Worm (Caenorhabditis elegans): ENCODE data around the gene rep-1.
A peak's percentile ranks its signal among the peaks of the same experiment; 100 is the strongest.

The rep-1 gene

ce11 chrIII:1618915-1619314 is 48.8 kb downstream of the rep-1 start, which contains the start of gene Y22D7AL.10 (continued):
- TF ChIP-seq lin-26 (GFP tag; IDR thresholded peaks at IDR 0.05): peak; percentile 81
- TF ChIP-seq lsy-27 (tag; optimal IDR thresholded peaks at IDR 0.05; ENCODE audit: borderline replicate concordance, insufficient read depth): peak; percentile 48

ce11 chrIII:1619442-1619841 is 49.3 kb downstream of the rep-1 start, which contains the start of gene hsp-60:
TSS of gene hsp-60 (plus strand) at chrIII:1619742.
- TF ChIP-seq ztf-28 (GFP tag; IDR thresholded peaks at IDR 0.05) (no peak), F57A8.1 (GFP tag; optimal IDR thresholded peaks at IDR 0.05) (no peak), D2030.7 (GFP tag; IDR thresholded peaks at IDR 0.05) (no peak), bed-2 (GFP tag; IDR thresholded peaks at IDR 0.05) (no peak), ceh-91 (GFP tag; IDR thresholded peaks at IDR 0.05) (no peak), egl-44 (GFP tag; IDR thresholded peaks at IDR 0.05) (no peak), B0336.3 (GFP tag; IDR thresholded peaks at IDR 0.05) (no peak), Y56A3A.18 (GFP tag; IDR thresholded peaks at IDR 0.05) (no peak), athp-1 (tag; optimal IDR thresholded peaks at IDR 0.05) (no peak)

- TF ChIP-seq Y53F4B.3 (GFP tag; IDR thresholded peaks at IDR 0.05) (no peak), hsf-1 (GFP tag; IDR thresholded peaks at IDR 0.05) (0 out of 2 replicates have a peak, but pooled peaks have one; percentile 34), F52B5.7 (tag; optimal IDR thresholded peaks at IDR 0.05) (no peak), dox-1 (GFP tag; IDR thresholded peaks at IDR 0.05) (peak; percentile 58), zfh-2 (GFP tag; conservative IDR thresholded peaks at IDR 0.05) (0 out of 2 replicates have a peak, but pooled peaks have one; percentile 43), mcd-1 (GFP tag; IDR thresholded peaks at IDR 0.05) (0 out of 2 replicates have a peak, but pooled peaks have one; percentile 29), lin-26 (GFP tag; IDR thresholded peaks at IDR 0.05) (peak; percentile 55; the same call in 1 of the 2 replicates), madf-3 (GFP tag; IDR thresholded peaks at IDR 0.05) (0 out of 2 replicates have a peak, but pooled peaks have one; percentile 42), F39B2.1 (GFP tag; IDR thresholded peaks at IDR 0.05) (no peak), egrh-3 (GFP tag; IDR thresholded peaks at IDR 0.05) (no peak), F23B12.7 (tag; optimal IDR thresholded peaks at IDR 0.05; ENCODE audit: insufficient read depth) (no peak), Y53G8AR.9 (GFP tag; conservative IDR thresholded peaks at IDR 0.05) (0 out of 2 replicates have a peak, but pooled peaks have one; percentile 37)
Measured at ce11 chrIII:1619890-1620289, 49.8 kb downstream of the rep-1 start.

- TF ChIP-seq cebp-2 (GFP tag; IDR thresholded peaks at IDR 0.05): no peak
- no peak for TF ChIP-seq ztf-18 (tag; optimal IDR thresholded peaks at IDR 0.05)
- 0 out of 2 replicates have a peak, but pooled peaks have one; percentile 5 for TF ChIP-seq hmg-20 (GFP tag; IDR thresholded peaks at IDR 0.05)
- no peak for TF ChIP-seq C17E4.6 (GFP tag; IDR thresholded peaks at IDR 0.05)
- TF ChIP-seq K12H6.12 (tag; optimal IDR thresholded peaks at IDR 0.05): no peak
- no peak for TF ChIP-seq rcor-1 (GFP tag; IDR thresholded peaks at IDR 0.05)
- TF ChIP-seq hsf-1 (GFP tag; IDR thresholded peaks at IDR 0.05): peak; percentile 24; the same call in 1 of the 2 replicates
- TF ChIP-seq lsl-1 (GFP tag; optimal IDR thresholded peaks at IDR 0.05): no peak
- peak; percentile 56; the same call in 1 of the 2 replicates for TF ChIP-seq nfyb-1 (GFP tag; IDR thresholded peaks at IDR 0.05)
- no peak for TF ChIP-seq madf-6 (GFP tag; IDR thresholded peaks at IDR 0.05)
- no peak for TF ChIP-seq bed-2 (GFP tag; IDR thresholded peaks at IDR 0.05)
- TF ChIP-seq zfh-2 (GFP tag; conservative IDR thresholded peaks at IDR 0.05): peak; percentile 45; the same call in 1 of the 2 replicates
- no peak for TF ChIP-seq hlh-26 (GFP tag; conservative IDR thresholded peaks at IDR 0.05)
- TF ChIP-seq ceh-58 (GFP tag; IDR thresholded peaks at IDR 0.05): no peak
- no peak for TF ChIP-seq F49E8.2 (tag; optimal IDR thresholded peaks at IDR 0.05; ENCODE audit: insufficient read depth)
- TF ChIP-seq dpl-1 (GFP tag; optimal IDR thresholded peaks at IDR 0.05): no peak
- TF ChIP-seq die-1 (tag; optimal IDR thresholded peaks at IDR 0.05): no peak
- no peak for TF ChIP-seq bed-1 (GFP tag; IDR thresholded peaks at IDR 0.05)
- TF ChIP-seq unc-62 (GFP tag; optimal IDR thresholded peaks at IDR 0.05): no peak
- no peak for TF ChIP-seq T07F8.4 (tag; optimal IDR thresholded peaks at IDR 0.05)
- no peak for TF ChIP-seq dox-1 (GFP tag; IDR thresholded peaks at IDR 0.05)
Measured at ce11 chrIII:1621330-1621729, 51.2 kb downstream of the rep-1 start.

Measured in whole organism, young adult.